Fruit fly (Drosophila melanogaster) whole organism, pupa: Measurements from ENCODE around the gene CG43390.

ENCODE experiments used
- CG10348 ChIP-seq: fragments of 200-800 bp; sonication (Bioruptor generic); IDR thresholded peaks from 2 replicates; pipeline ENCODE4 v1.3.6; 2022; ENCODE audit warnings: missing biosample characterization, missing genetic modification characterization
- CG12605 ChIP-seq: fragments of 200-800 bp; sonication (Bioruptor generic); IDR thresholded peaks from 2 replicates; pipeline ENCODE4 v1.3.6; 2022; ENCODE audit warnings: missing biosample characterization, missing genetic modification characterization
- CG13204 ChIP-seq: fragments of 200-800 bp; sonication (Bioruptor generic); optimal IDR thresholded peaks from 2 replicates; lab custom pipeline; 2018; ENCODE audit warnings: missing biosample characterization, mild to moderate bottlenecking, missing genetic modification characterization, moderate library complexity
- CG14655 ChIP-seq: fragments of 200-800 bp; sonication (Bioruptor generic); optimal IDR thresholded peaks from 3 replicates; lab custom pipeline; 2017; ENCODE audit warnings: mild to moderate bottlenecking, missing biosample characterization, missing genetic modification reagents, missing genetic modification characterization
- CG15710 ChIP-seq: fragments of 200-800 bp; sonication (Bioruptor generic); optimal IDR thresholded peaks from 2 replicates; lab custom pipeline; 2018; ENCODE audit warnings: missing biosample characterization, mild to moderate bottlenecking, missing genetic modification characterization, moderate library complexity
- CG17806 ChIP-seq: fragments of 200-800 bp; sonication (Bioruptor generic); optimal IDR thresholded peaks from 2 replicates; lab custom pipeline; 2018; ENCODE audit warnings: missing biosample characterization, mild to moderate bottlenecking, missing genetic modification characterization, moderate library complexity
- CG32121 ChIP-seq: fragments of 200-800 bp; sonication (Bioruptor generic); IDR thresholded peaks from 2 replicates; pipeline ENCODE4 v1.3.6; 2022; ENCODE audit warnings: missing biosample characterization, missing genetic modification characterization
- CG34367 ChIP-seq: fragments of 200-800 bp; sonication (Bioruptor generic); optimal IDR thresholded peaks from 2 replicates; lab custom pipeline; 2018; ENCODE audit warnings: missing biosample characterization, mild to moderate bottlenecking, missing genetic modification characterization
- CG4496 ChIP-seq: fragments of 200-800 bp; sonication (Bioruptor generic); IDR thresholded peaks from 3 replicates; pipeline ENCODE4 v1.3.6; 2022; ENCODE audit warnings: missing biosample characterization, missing genetic modification characterization
- CG8159 ChIP-seq: fragments of 200-800 bp; sonication (Bioruptor generic); optimal IDR thresholded peaks from 3 replicates; lab custom pipeline; 2018; ENCODE audit warnings: missing biosample characterization, mild to moderate bottlenecking, missing genetic modification characterization, moderate library complexity
- CG8301 ChIP-seq: fragments of 200-800 bp; sonication (Bioruptor generic); optimal IDR thresholded peaks from 2 replicates; lab custom pipeline; 2018; ENCODE audit warnings: missing biosample characterization, mild to moderate bottlenecking, missing genetic modification characterization
- CG9948 ChIP-seq: fragments of 200-800 bp; sonication (Bioruptor generic); optimal IDR thresholded peaks from 2 replicates; lab custom pipeline; 2018; ENCODE audit warnings: missing biosample characterization, mild to moderate bottlenecking, missing genetic modification characterization, moderate library complexity
- D1 ChIP-seq: fragments of 200-800 bp; sonication (Bioruptor generic); optimal IDR thresholded peaks from 2 replicates; lab custom pipeline; 2018; ENCODE audit warnings: missing biosample characterization, mild to moderate bottlenecking, missing genetic modification characterization, moderate library complexity
- EcR ChIP-seq: fragments of 200-800 bp; sonication (Bioruptor generic); optimal IDR thresholded peaks from 3 replicates; lab custom pipeline; 2019; ENCODE audit warnings: missing biosample characterization, missing genetic modification characterization, mild to moderate bottlenecking, moderate library complexity, missing genetic modification reagents
- Ets98B ChIP-seq: fragments of 200-800 bp; sonication (Bioruptor generic); IDR thresholded peaks from 2 replicates; pipeline ENCODE4 v1.3.6; 2022; ENCODE audit warnings: missing biosample characterization, missing genetic modification characterization
- Pif1A ChIP-seq: fragments of 200-800 bp; sonication (Bioruptor generic); optimal IDR thresholded peaks from 3 replicates; lab custom pipeline; 2016; ENCODE audit warnings: missing biosample characterization, missing genetic modification characterization
- Pif1B ChIP-seq: fragments of 200-800 bp; sonication (Bioruptor generic); optimal IDR thresholded peaks from 3 replicates; lab custom pipeline; 2016; ENCODE audit warnings: missing biosample characterization, missing genetic modification characterization
- Snoo ChIP-seq: fragments of 200-800 bp; sonication (Bioruptor generic); optimal IDR thresholded peaks from 3 replicates; lab custom pipeline; 2017; ENCODE audit warnings: missing biosample characterization, mild to moderate bottlenecking, missing genetic modification characterization, inconsistent platforms
- fd96Ca ChIP-seq: fragments of 200-800 bp; sonication (Bioruptor generic); IDR thresholded peaks from 3 replicates; pipeline ENCODE4 v1.3.6; 2022; ENCODE audit warnings: missing biosample characterization, missing genetic modification characterization
- gl ChIP-seq: fragments of 200-800 bp; sonication (Bioruptor generic); optimal IDR thresholded peaks from 2 replicates; lab custom pipeline; 2018; ENCODE audit warnings: missing biosample characterization, mild to moderate bottlenecking, missing genetic modification characterization
- rn ChIP-seq: fragments of 200-800 bp; sonication (Bioruptor generic); IDR thresholded peaks from 2 replicates; pipeline ENCODE4 v1.3.6; 2022; ENCODE audit warnings: missing biosample characterization, missing genetic modification characterization

The CG43390 gene

dm6 chr3L:11602040-11602439 is 22.3 kb upstream of the CG43390 start:
- no peak for TF ChIP-seq CG14655 (GFP tag; lab: Kevin White, UChicago)
- TF ChIP-seq CG34367 (tag; lab: Kevin White, UChicago) = no peak
- no peak for TF ChIP-seq Ets98B (GFP tag; lab: Robert Waterston, UW)
- TF ChIP-seq CG8301 = no peak
- no peak for TF ChIP-seq Pif1A (GFP tag; lab: Kevin White, UChicago)
- TF ChIP-seq CG10348 (GFP tag; lab: Robert Waterston, UW) = no peak
- TF ChIP-seq CG32121 (GFP tag; lab: Robert Waterston, UW) = no peak
- no peak for TF ChIP-seq CG8159 (tag; lab: Kevin White, UChicago)
- TF ChIP-seq EcR (GFP tag; lab: Kevin White, UChicago) = no peak
- TF ChIP-seq gl (tag; lab: Kevin White, UChicago) = no peak
- no peak for TF ChIP-seq CG4496 (GFP tag; lab: Robert Waterston, UW)
- no peak for TF ChIP-seq CG13204 (GFP tag; lab: Kevin White, UChicago)
- no peak for TF ChIP-seq Pif1B (GFP tag; lab: Kevin White, UChicago)
- no peak for TF ChIP-seq fd96Ca (GFP tag; lab: Robert Waterston, UW)
- TF ChIP-seq D1 (tag; lab: Kevin White, UChicago) = no peak
- no peak for TF ChIP-seq CG15710 (tag; lab: Kevin White, UChicago)
- no peak for TF ChIP-seq CG12605 (GFP tag; lab: Robert Waterston, UW)
- TF ChIP-seq rn (GFP tag; lab: Robert Waterston, UW) = no peak
- no peak for TF ChIP-seq CG17806 (tag; lab: Kevin White, UChicago)
- no peak for TF ChIP-seq Snoo (tag; lab: Kevin White, UChicago)

dm6 chr3L:11601133-11601532 is 21.4 kb upstream of the CG43390 start:
- TF ChIP-seq Snoo (tag; lab: Kevin White, UChicago) = no peak
- TF ChIP-seq CG32121 (GFP tag; lab: Robert Waterston, UW) = peak; percentile 28; the same call in 1 of the 2 replicates
- 0 out of 3 replicates have a peak, but pooled peaks have one; percentile 16 for TF ChIP-seq fd96Ca (GFP tag; lab: Robert Waterston, UW)
- no peak for TF ChIP-seq D1 (tag; lab: Kevin White, UChicago)
- TF ChIP-seq Ets98B (GFP tag; lab: Robert Waterston, UW) = 0 out of 2 replicates have a peak, but pooled peaks have one; percentile 8
- TF ChIP-seq CG4496 (GFP tag; lab: Robert Waterston, UW) = peak; percentile 44; the same call in 1 of the 3 replicates
- TF ChIP-seq CG17806 (tag; lab: Kevin White, UChicago) = no peak
- TF ChIP-seq, all 21 proteins: peak for 4

DNA sequence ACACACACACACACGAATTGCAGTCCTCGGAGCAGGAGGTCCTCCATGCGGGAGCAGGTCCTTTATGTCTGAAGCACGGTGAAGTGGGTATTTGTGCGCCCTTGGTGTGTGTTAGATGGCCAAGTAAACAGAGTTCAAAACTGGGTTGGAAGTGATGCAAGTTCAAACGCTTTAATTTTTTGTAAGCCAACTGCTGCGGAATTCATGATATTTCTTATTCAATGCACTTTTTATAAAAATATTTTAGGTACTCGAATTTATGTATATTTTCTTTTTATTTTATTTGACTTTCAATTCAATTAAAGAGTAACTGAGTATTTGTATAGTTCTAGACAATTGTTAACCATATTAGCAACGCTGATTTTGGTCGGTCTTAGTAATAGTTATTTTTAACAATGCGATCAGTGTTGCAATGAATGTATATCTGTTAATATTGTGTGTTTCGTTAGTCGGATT is 20.2 kb upstream of the CG43390 start, which contains the start of the genes CG14137 and CG46394:
Gene CG14137, minus strand, starts transcription at position 101 of the 456 bp plus-strand sequence.
Gene CG46394, plus strand, starts transcription at position 406 of the 456 bp plus-strand sequence.
- TF ChIP-seq D1 (tag; lab: Kevin White, UChicago) = no peak
- TF ChIP-seq CG13204 (GFP tag; lab: Kevin White, UChicago) = no peak
- TF ChIP-seq CG8301 = no peak
- TF ChIP-seq CG17806 (tag; lab: Kevin White, UChicago) = no peak
- TF ChIP-seq EcR (GFP tag; lab: Kevin White, UChicago) = no peak
- TF ChIP-seq CG10348 (GFP tag; lab: Robert Waterston, UW) = no peak
- TF ChIP-seq CG15710 (tag; lab: Kevin White, UChicago) = no peak
- no peak for TF ChIP-seq Ets98B (GFP tag; lab: Robert Waterston, UW)
- no peak for TF ChIP-seq CG12605 (GFP tag; lab: Robert Waterston, UW)
- no peak for TF ChIP-seq Snoo (tag; lab: Kevin White, UChicago)
- no peak for TF ChIP-seq rn (GFP tag; lab: Robert Waterston, UW)
- no peak for TF ChIP-seq CG32121 (GFP tag; lab: Robert Waterston, UW)
- TF ChIP-seq CG8159 (tag; lab: Kevin White, UChicago) = no peak
- no peak for TF ChIP-seq CG34367 (tag; lab: Kevin White, UChicago)

DNA sequence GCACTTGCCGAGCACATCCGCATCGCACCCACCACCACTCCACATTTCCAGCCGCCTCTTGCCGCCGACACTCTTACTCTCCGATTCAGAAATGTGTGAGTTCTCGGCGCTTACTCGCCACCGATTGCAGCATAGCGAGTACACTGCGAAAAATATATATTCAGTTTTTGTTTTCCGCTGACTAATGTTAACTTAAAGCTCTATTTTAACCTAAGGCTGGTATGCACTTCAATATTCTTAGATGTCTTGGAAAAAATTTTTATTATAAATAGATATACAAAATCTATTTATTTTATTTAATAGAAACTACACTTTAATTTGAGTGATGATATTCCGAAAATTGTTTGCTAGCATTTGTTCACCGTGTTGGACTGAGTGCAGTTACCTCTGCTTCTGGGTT is 19.5 kb upstream of the CG43390 start:
- no peak for TF ChIP-seq D1 (tag; lab: Kevin White, UChicago)
- TF ChIP-seq Ets98B (GFP tag; lab: Robert Waterston, UW) = no peak
- peak; percentile 61 for TF ChIP-seq CG15710 (tag; lab: Kevin White, UChicago)
- peak; percentile 18 for TF ChIP-seq CG14655 (GFP tag; lab: Kevin White, UChicago)
- peak; percentile 52 for TF ChIP-seq EcR (GFP tag; lab: Kevin White, UChicago)
- TF ChIP-seq CG32121 (GFP tag; lab: Robert Waterston, UW) = no peak
- TF ChIP-seq CG12605 (GFP tag; lab: Robert Waterston, UW) = no peak
- 0 out of 3 replicates have a peak, but pooled peaks have one; percentile 22 for TF ChIP-seq CG4496 (GFP tag; lab: Robert Waterston, UW)
- TF ChIP-seq rn (GFP tag; lab: Robert Waterston, UW) = no peak
- TF ChIP-seq CG8159 (tag; lab: Kevin White, UChicago) = peak; percentile 52
- no peak for TF ChIP-seq gl (tag; lab: Kevin White, UChicago)
- TF ChIP-seq CG13204 (GFP tag; lab: Kevin White, UChicago) = peak; percentile 29
- TF ChIP-seq Pif1A (GFP tag; lab: Kevin White, UChicago) = no peak
- TF ChIP-seq CG9948 (tag; lab: Kevin White, UChicago) = peak; percentile 38
- no peak for TF ChIP-seq fd96Ca (GFP tag; lab: Robert Waterston, UW)
- no peak for TF ChIP-seq CG10348 (GFP tag; lab: Robert Waterston, UW)
- peak; percentile 18 for TF ChIP-seq CG34367 (tag; lab: Kevin White, UChicago)
- TF ChIP-seq CG17806 (tag; lab: Kevin White, UChicago) = peak; percentile 34
- peak; percentile 2 for TF ChIP-seq Pif1B (GFP tag; lab: Kevin White, UChicago)
- TF ChIP-seq Snoo (tag; lab: Kevin White, UChicago) = peak; percentile 22
- TF ChIP-seq CG8301 = no peak
